Fruit fly (Drosophila melanogaster) whole organism, embryonic: ENCODE data around the gene Wsck.

Source experiments
- Asciz ChIP-seq: fragments of 200-800 bp; sonication (Bioruptor generic); optimal IDR thresholded peaks from 2 replicates; lab custom pipeline; 2017; ENCODE audit warnings: missing biosample characterization, mild to moderate bottlenecking, missing genetic modification characterization, missing genetic modification reagents
- BtbVII ChIP-seq: fragments of 200-800 bp; sonication (Bioruptor generic); optimal IDR thresholded peaks from 3 replicates; lab custom pipeline; 2017; ENCODE audit warnings: missing biosample characterization, mild to moderate bottlenecking, missing genetic modification characterization
- CG10147 ChIP-seq: fragments of 200-800 bp; sonication (Bioruptor generic); optimal IDR thresholded peaks from 2 replicates; lab custom pipeline; 2019; ENCODE audit warnings: missing biosample characterization, mild to moderate bottlenecking, missing genetic modification characterization, moderate library complexity
- CG10321 ChIP-seq: fragments of 200-800 bp; sonication (Bioruptor generic); IDR thresholded peaks from 2 replicates; pipeline ENCODE4 v1.3.6; 2022; ENCODE audit warnings: missing biosample characterization, missing genetic modification characterization
- CG10654 ChIP-seq: fragments of 200-800 bp; sonication (Bioruptor generic); optimal IDR thresholded peaks from 2 replicates; lab custom pipeline; 2016; ENCODE audit warnings: missing biosample characterization, missing genetic modification characterization
- CG11085 ChIP-seq: fragments of 200-800 bp; sonication (Bioruptor generic); IDR thresholded peaks from 2 replicates; pipeline ENCODE4 v1.3.6; 2022; ENCODE audit warnings: missing biosample characterization, missing genetic modification characterization
- CG11456 ChIP-seq: fragments of 200-800 bp; sonication (Bioruptor generic); IDR thresholded peaks from 3 replicates; pipeline ENCODE4 v1.3.6; 2022; ENCODE audit warnings: missing biosample characterization, missing genetic modification characterization
- CG14441 ChIP-seq: fragments of 200-800 bp; sonication (Bioruptor generic); IDR thresholded peaks from 2 replicates; pipeline ENCODE4 v1.3.6; 2022; ENCODE audit warnings: missing biosample characterization, missing genetic modification characterization
- CG14667 ChIP-seq: fragments of 200-800 bp; sonication (Bioruptor generic); IDR thresholded peaks from 2 replicates; pipeline ENCODE4 v1.3.6; 2022; ENCODE audit warnings: missing biosample characterization, missing genetic modification characterization
- CG1529 ChIP-seq: fragments of 200-800 bp; sonication (Bioruptor generic); optimal IDR thresholded peaks from 3 replicates; lab custom pipeline; 2018; ENCODE audit warnings: missing biosample characterization, missing genetic modification characterization
- CG16813 ChIP-seq: fragments of 200-800 bp; sonication (Bioruptor generic); IDR thresholded peaks from 3 replicates; pipeline ENCODE4 v1.3.6; 2022; ENCODE audit warnings: missing biosample characterization, missing genetic modification characterization; ENCODE audit not compliant: partially characterized antibody
- CG17328 ChIP-seq: fragments of 200-800 bp; sonication (Bioruptor generic); IDR thresholded peaks from 2 replicates; pipeline ENCODE4 v1.3.6; 2022; ENCODE audit warnings: missing biosample characterization, missing genetic modification characterization
- CG17385 ChIP-seq: fragments of 200-800 bp; sonication (Bioruptor generic); optimal IDR thresholded peaks from 3 replicates; lab custom pipeline; 2018; ENCODE audit warnings: missing biosample characterization, mild to moderate bottlenecking, missing genetic modification characterization
- CG32767 ChIP-seq: fragments of 200-800 bp; sonication (Bioruptor generic); IDR thresholded peaks from 2 replicates; pipeline ENCODE4 v1.3.6; 2022; ENCODE audit warnings: missing biosample characterization, missing genetic modification characterization
- CG33557 ChIP-seq: fragments of 200-800 bp; sonication (Bioruptor generic); optimal IDR thresholded peaks from 2 replicates; lab custom pipeline; 2019; ENCODE audit warnings: missing biosample characterization, mild to moderate bottlenecking, missing genetic modification characterization, moderate library complexity
- CG3995 ChIP-seq: fragments of 200-800 bp; sonication (Bioruptor generic); optimal IDR thresholded peaks from 3 replicates; lab custom pipeline; 2016; ENCODE audit warnings: missing biosample characterization, missing genetic modification characterization
- CG4424 ChIP-seq: fragments of 200-800 bp; sonication (Bioruptor generic); optimal IDR thresholded peaks from 3 replicates; lab custom pipeline; 2016; ENCODE audit warnings: missing biosample characterization, missing genetic modification characterization
- CG6683 ChIP-seq: fragments of 200-800 bp; sonication (Bioruptor generic); optimal IDR thresholded peaks from 2 replicates; lab custom pipeline; 2017; ENCODE audit warnings: missing biosample characterization, mild to moderate bottlenecking, missing genetic modification characterization, missing genetic modification reagents
- CG7987 ChIP-seq: fragments of 200-800 bp; sonication (Bioruptor generic); optimal IDR thresholded peaks from 2 replicates; lab custom pipeline; 2018; ENCODE audit warnings: missing biosample characterization, mild to moderate bottlenecking, missing genetic modification characterization, moderate library complexity
- CG8281 ChIP-seq: fragments of 200-800 bp; sonication (Bioruptor generic); optimal IDR thresholded peaks from 2 replicates; lab custom pipeline; 2018; ENCODE audit warnings: missing biosample characterization, mild to moderate bottlenecking, missing genetic modification characterization, moderate library complexity
- CG8388 ChIP-seq: fragments of 200-800 bp; sonication (Bioruptor generic); optimal IDR thresholded peaks from 2 replicates; lab custom pipeline; 2019; ENCODE audit warnings: missing biosample characterization, mild to moderate bottlenecking, missing genetic modification characterization, moderate library complexity
- CG9437 ChIP-seq: fragments of 200-800 bp; sonication (Bioruptor generic); optimal IDR thresholded peaks from 2 replicates; lab custom pipeline; 2018; ENCODE audit warnings: missing biosample characterization, mild to moderate bottlenecking, missing genetic modification characterization
- Deaf1 ChIP-seq: fragments of 200-800 bp; optimal IDR thresholded peaks from 3 replicates; lab custom pipeline; 2019; ENCODE audit warnings: missing biosample characterization, mild to moderate bottlenecking, missing genetic modification characterization, moderate library complexity
- Ets65A ChIP-seq: fragments of 200-800 bp; sonication (Bioruptor generic); peaks from one replicate; lab custom pipeline; 2016; ENCODE audit warnings: missing biosample characterization, missing genetic modification characterization
- Hr51 ChIP-seq, 2 experiments: fragments of 200-800 bp; sonication (Bioruptor generic); optimal IDR thresholded peaks; 2 replicates in 1 of 2; 3 replicates in 1 of 2; lab custom pipeline; 2016 to 2018; ENCODE audit warnings: missing biosample characterization in 2 of 2, missing genetic modification characterization in 2 of 2, mild to moderate bottlenecking in 1 of 2, moderate library complexity in 1 of 2
- Kr ChIP-seq: fragments of 200-800 bp; sonication (Bioruptor generic); optimal IDR thresholded peaks from 2 replicates; lab custom pipeline; 2017; ENCODE audit warnings: missing biosample characterization, mild to moderate bottlenecking, missing genetic modification characterization
- Med ChIP-seq: fragments of 200-800 bp; sonication (Bioruptor generic); peaks from one replicate; lab custom pipeline; 2016; ENCODE audit warnings: missing biosample characterization, missing genetic modification characterization, mild to moderate bottlenecking, inconsistent platforms, moderate library complexity
- Six4 ChIP-seq: fragments of 200-800 bp; sonication (Bioruptor generic); optimal IDR thresholded peaks from 2 replicates; lab custom pipeline; 2016; ENCODE audit warnings: missing biosample characterization, missing genetic modification characterization
- Sox102F ChIP-seq: fragments of 200-800 bp; sonication (Bioruptor generic); optimal IDR thresholded peaks from 2 replicates; lab custom pipeline; 2018; ENCODE audit warnings: missing biosample characterization, mild to moderate bottlenecking, missing genetic modification characterization, moderate library complexity
- Ssrp ChIP-seq: fragments of 200-800 bp; sonication (Bioruptor generic); optimal IDR thresholded peaks from 2 replicates; lab custom pipeline; 2018; ENCODE audit warnings: missing biosample characterization, mild to moderate bottlenecking, missing genetic modification characterization, moderate library complexity
- amos ChIP-seq: fragments of 200-800 bp; sonication (Bioruptor generic); IDR thresholded peaks from 2 replicates; pipeline ENCODE4 v1.3.6; 2022; ENCODE audit warnings: missing biosample characterization, missing genetic modification characterization; ENCODE audit not compliant: partially characterized antibody
- cg ChIP-seq: fragments of 200-800 bp; sonication (Bioruptor generic); optimal IDR thresholded peaks from 3 replicates; lab custom pipeline; 2019; ENCODE audit warnings: missing biosample characterization, mild to moderate bottlenecking, missing genetic modification characterization, moderate library complexity
- da ChIP-seq: fragments of 200-800 bp; sonication (Bioruptor generic); optimal IDR thresholded peaks from 2 replicates; lab custom pipeline; 2016; ENCODE audit warnings: missing biosample characterization, missing genetic modification characterization
- eyg ChIP-seq: fragments of 200-800 bp; sonication (Bioruptor generic); optimal IDR thresholded peaks from 3 replicates; lab custom pipeline; 2016; ENCODE audit warnings: missing biosample characterization, missing genetic modification characterization
- fd64A ChIP-seq: fragments of 200-800 bp; sonication (Bioruptor generic); optimal IDR thresholded peaks from 3 replicates; lab custom pipeline; 2018; ENCODE audit warnings: missing biosample characterization, mild to moderate bottlenecking, missing genetic modification characterization
- insv ChIP-seq, 2 experiments: fragments of 200-800 bp; sonication (Bioruptor generic); optimal IDR thresholded peaks; 3 replicates each; lab custom pipeline; 2016 to 2018; ENCODE audit warnings: missing biosample characterization in 2 of 2, missing genetic modification characterization in 2 of 2
- jigr1 ChIP-seq: fragments of 200-800 bp; sonication (Bioruptor generic); IDR thresholded peaks from 3 replicates; pipeline ENCODE4 v1.3.6; 2022; ENCODE audit warnings: missing biosample characterization, missing genetic modification characterization
- lbe ChIP-seq: fragments of 200-800 bp; sonication (Bioruptor generic); optimal IDR thresholded peaks from 2 replicates; lab custom pipeline; 2016; ENCODE audit warnings: missing biosample characterization, mild to moderate bottlenecking, missing genetic modification characterization
- nerfin-1 ChIP-seq: fragments of 200-800 bp; sonication (Bioruptor generic); optimal IDR thresholded peaks from 3 replicates; lab custom pipeline; 2019; ENCODE audit warnings: missing biosample characterization, mild to moderate bottlenecking, missing genetic modification characterization, moderate library complexity
- nerfin-2 ChIP-seq: fragments of 200-800 bp; sonication (Bioruptor generic); IDR thresholded peaks from 2 replicates; pipeline ENCODE4 v1.3.6; 2022; ENCODE audit warnings: missing biosample characterization, missing genetic modification characterization; ENCODE audit not compliant: partially characterized antibody
- nom ChIP-seq: fragments of 200-800 bp; sonication (Bioruptor generic); optimal IDR thresholded peaks from 2 replicates; lab custom pipeline; 2017; ENCODE audit warnings: missing biosample characterization, missing genetic modification characterization, mild to moderate bottlenecking, moderate library complexity, missing genetic modification reagents
- pfk ChIP-seq: fragments of 200-800 bp; sonication (Bioruptor generic); optimal IDR thresholded peaks from 2 replicates; lab custom pipeline; 2018; ENCODE audit warnings: missing biosample characterization, mild to moderate bottlenecking, missing genetic modification characterization, moderate library complexity
- pzg ChIP-seq: fragments of 200-800 bp; sonication (Bioruptor generic); optimal IDR thresholded peaks from 3 replicates; lab custom pipeline; 2018; ENCODE audit warnings: missing biosample characterization, mild to moderate bottlenecking, missing genetic modification characterization, moderate library complexity
- sd ChIP-seq: fragments of 200-800 bp; sonication (Bioruptor generic); optimal IDR thresholded peaks from 3 replicates; lab custom pipeline; 2018; ENCODE audit warnings: missing biosample characterization, mild to moderate bottlenecking, missing genetic modification characterization, moderate library complexity
- sens ChIP-seq: fragments of 200-800 bp; sonication (Bioruptor generic); peaks from one replicate; lab custom pipeline; 2016; ENCODE audit warnings: missing biosample characterization, missing genetic modification characterization
- trh ChIP-seq: fragments of 200-800 bp; sonication (Bioruptor generic); optimal IDR thresholded peaks from 2 replicates; lab custom pipeline; 2016; ENCODE audit warnings: missing biosample characterization, missing genetic modification characterization
- vnd ChIP-seq: fragments of 200-800 bp; sonication (Bioruptor generic); IDR thresholded peaks from 3 replicates; pipeline ENCODE4 v1.3.6; 2022; ENCODE audit warnings: missing biosample characterization, missing genetic modification characterization; ENCODE audit not compliant: partially characterized antibody
- zf30C ChIP-seq: fragments of 200-800 bp; sonication (Bioruptor generic); optimal IDR thresholded peaks from 3 replicates; lab custom pipeline; 2018; ENCODE audit warnings: missing biosample characterization, mild to moderate bottlenecking, missing genetic modification characterization

Gene Wsck

dm6 chr3R:24582669-24582995, 47.2 kb downstream of the Wsck start, which contains the start of gene REPTOR (continued):
- no peak for TF ChIP-seq Six4 (GFP tag; lab: Kevin White, UChicago)
- peak; percentile 71 for TF ChIP-seq pzg (GFP tag; lab: Kevin White, UChicago)
- TF ChIP-seq jigr1 (GFP tag; lab: Robert Waterston, UW): no peak
- no peak for TF ChIP-seq CG14667
- TF ChIP-seq Ssrp: no peak
- TF ChIP-seq CG16813 (GFP tag; lab: Robert Waterston, UW): no peak
- TF ChIP-seq CG3995 (GFP tag; lab: Kevin White, UChicago): peak; percentile 6
- TF ChIP-seq CG8388 (GFP tag; lab: Kevin White, UChicago): no peak
- TF ChIP-seq CG33557 (GFP tag; lab: Kevin White, UChicago): peak; percentile 21
- peak; percentile 16 for TF ChIP-seq CG10147 (GFP tag; lab: Kevin White, UChicago)
- no peak for TF ChIP-seq Hr51 (GFP tag; optimal IDR thresholded peaks at IDR 0.05; lab: Kevin White, UChicago)
- no peak for TF ChIP-seq CG9437 (GFP tag; lab: Kevin White, UChicago)
- no peak for TF ChIP-seq vnd (GFP tag; lab: Robert Waterston, UW)
- TF ChIP-seq CG10654 (GFP tag; lab: Kevin White, UChicago): no peak
- peak in 1 of 2 experiments; percentile 49 for TF ChIP-seq insv (GFP tag; optimal IDR thresholded peaks at IDR 0.05; lab: Kevin White, UChicago)
- TF ChIP-seq CG11085: no peak
- TF ChIP-seq CG4424 (GFP tag; lab: Kevin White, UChicago): peak; percentile 7
- peak; percentile 12 for TF ChIP-seq CG6683 (GFP tag; lab: Kevin White, UChicago)
- TF ChIP-seq amos (GFP tag; lab: Robert Waterston, UW): no peak
- TF ChIP-seq pfk (GFP tag; lab: Kevin White, UChicago): peak; percentile 38
- TF ChIP-seq CG10321: no peak
- peak; percentile 15 for TF ChIP-seq Deaf1 (tag; lab: Kevin White, UChicago)

DNA sequence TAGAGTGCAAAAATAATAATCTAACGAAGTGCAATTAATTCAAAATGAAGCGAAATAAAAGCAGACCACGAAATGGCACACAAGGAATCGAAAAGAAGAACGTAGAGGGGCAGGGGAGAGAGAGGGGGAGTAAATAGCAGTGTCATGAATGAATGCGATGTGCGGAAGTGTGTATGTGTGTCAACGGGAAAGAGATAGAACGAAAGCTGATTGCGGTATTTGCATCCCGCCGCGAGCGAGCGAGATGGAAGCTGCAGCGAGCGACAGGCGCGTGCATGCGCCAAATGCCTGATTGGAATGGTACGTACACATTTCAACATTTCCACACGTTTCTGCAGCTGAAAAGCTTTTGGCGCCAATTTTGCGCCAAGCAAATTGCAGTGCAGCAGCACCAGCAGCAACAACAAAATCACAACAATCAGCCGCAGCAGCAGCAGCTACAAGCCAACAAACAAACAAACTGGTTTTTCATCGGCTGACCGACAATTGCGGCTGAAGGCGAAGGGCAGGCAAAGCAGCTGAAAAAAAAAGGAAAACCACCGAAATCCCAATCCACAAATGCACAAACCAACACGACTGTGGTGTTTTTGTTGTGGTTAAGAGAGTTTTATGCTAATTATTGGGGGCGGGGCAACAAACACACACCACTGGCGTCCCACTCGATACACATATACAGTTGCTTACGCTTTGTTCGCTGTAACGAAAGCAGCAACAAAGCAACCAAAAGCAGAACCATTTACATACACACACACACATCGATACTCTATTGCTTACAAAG, 47.8 kb downstream of the Wsck start:
- TF ChIP-seq sd (peak; percentile 55), lbe (GFP tag; lab: Kevin White, UChicago) (peak; percentile 22), cg (GFP tag; lab: Kevin White, UChicago) (peak; percentile 94), da (GFP tag; lab: Kevin White, UChicago) (no peak), nom (GFP tag; lab: Kevin White, UChicago) (peak; percentile 14), Sox102F (no peak), CG6683 (GFP tag; lab: Kevin White, UChicago) (no peak), BtbVII (no peak), CG14441 (no peak), CG11085 (no peak), Asciz (GFP tag; lab: Kevin White, UChicago) (no peak), CG17328 (GFP tag; lab: Robert Waterston, UW) (no peak), CG7987 (peak; percentile 84), CG1529 (GFP tag; lab: Kevin White, UChicago) (no peak), CG8281 (tag; lab: Kevin White, UChicago) (no peak), Med (GFP tag; lab: Kevin White, UChicago) (peak; percentile 66), CG32767 (GFP tag; lab: Robert Waterston, UW) (no peak), CG8388 (GFP tag; lab: Kevin White, UChicago) (no peak), CG11456 (no peak), sens (peak; percentile 72), Ets65A (GFP tag; lab: Kevin White, UChicago) (no peak), Kr (GFP tag; lab: Kevin White, UChicago) (no peak), nerfin-1 (tag; lab: Kevin White, UChicago) (peak; percentile 87), trh (GFP tag; lab: Kevin White, UChicago) (no peak), nerfin-2 (GFP tag; lab: Robert Waterston, UW) (no peak), eyg (GFP tag; lab: Kevin White, UChicago) (no peak), fd64A (GFP tag; lab: Kevin White, UChicago) (no peak), zf30C (GFP tag; lab: Kevin White, UChicago) (peak; percentile 2), CG17385 (no peak)
